Fruit fly (Drosophila melanogaster) whole organism, embryonic: ENCODE measurements around the gene CCHa2.

ENCODE experiments used
- CG10147 ChIP-seq: fragments of 200-800 bp; sonication (Bioruptor generic); optimal IDR thresholded peaks from 2 replicates; lab custom pipeline; 2019; ENCODE audit warnings: missing biosample characterization, mild to moderate bottlenecking, missing genetic modification characterization, moderate library complexity
- CG10366 ChIP-seq: fragments of 200-800 bp; sonication (Bioruptor generic); IDR thresholded peaks from 2 replicates; pipeline ENCODE4 v1.3.6; 2022; ENCODE audit warnings: missing biosample characterization, missing genetic modification characterization
- CG11398 ChIP-seq: fragments of 200-800 bp; sonication (Bioruptor generic); optimal IDR thresholded peaks from 2 replicates; lab custom pipeline; 2016; ENCODE audit warnings: missing biosample characterization, missing genetic modification characterization
- CG11560 ChIP-seq: fragments of 200-800 bp; sonication (Bioruptor generic); IDR thresholded peaks from 3 replicates; pipeline ENCODE4 v1.3.6; 2022; ENCODE audit warnings: missing biosample characterization, missing genetic modification characterization
- CG12071 ChIP-seq: fragments of 200-800 bp; sonication (Bioruptor generic); optimal IDR thresholded peaks from 3 replicates; lab custom pipeline; 2018; ENCODE audit warnings: missing biosample characterization, mild to moderate bottlenecking, missing genetic modification characterization
- CG14050 ChIP-seq: fragments of 200-800 bp; sonication (Bioruptor generic); IDR thresholded peaks from 3 replicates; pipeline ENCODE4 v1.3.6; 2022; ENCODE audit warnings: missing biosample characterization, missing genetic modification characterization
- CG14441 ChIP-seq: fragments of 200-800 bp; sonication (Bioruptor generic); IDR thresholded peaks from 2 replicates; pipeline ENCODE4 v1.3.6; 2022; ENCODE audit warnings: missing biosample characterization, missing genetic modification characterization
- CG14710 ChIP-seq: fragments of 200-800 bp; sonication (Bioruptor generic); optimal IDR thresholded peaks from 3 replicates; lab custom pipeline; 2019; ENCODE audit warnings: missing biosample characterization, mild to moderate bottlenecking, missing genetic modification characterization, moderate library complexity
- CG17568 ChIP-seq: fragments of 200-800 bp; sonication (Bioruptor generic); optimal IDR thresholded peaks from 2 replicates; lab custom pipeline; 2018; ENCODE audit warnings: missing biosample characterization, mild to moderate bottlenecking, missing genetic modification characterization, moderate library complexity
- CG17829 ChIP-seq: fragments of 200-800 bp; optimal IDR thresholded peaks from 2 replicates; lab custom pipeline; 2019; ENCODE audit warnings: missing biosample characterization, mild to moderate bottlenecking, missing genetic modification characterization, moderate library complexity
- CG3065 ChIP-seq: fragments of 200-800 bp; sonication (Bioruptor generic); optimal IDR thresholded peaks from 2 replicates; lab custom pipeline; 2016; ENCODE audit warnings: missing biosample characterization, missing genetic modification characterization
- CG4360 ChIP-seq: fragments of 200-800 bp; sonication (Bioruptor generic); IDR thresholded peaks from 2 replicates; pipeline ENCODE4 v1.3.6; 2022; ENCODE audit warnings: missing biosample characterization, missing genetic modification characterization
- CG5180 ChIP-seq: fragments of 200-800 bp; sonication (Bioruptor generic); optimal IDR thresholded peaks from 3 replicates; lab custom pipeline; 2017; ENCODE audit warnings: missing biosample characterization, missing genetic modification characterization, mild to moderate bottlenecking, moderate library complexity, missing genetic modification reagents
- CG6791 ChIP-seq: fragments of 200-800 bp; sonication (Bioruptor generic); IDR thresholded peaks from 3 replicates; pipeline ENCODE4 v1.3.6; 2022; ENCODE audit warnings: missing biosample characterization, missing genetic modification characterization; ENCODE audit not compliant: partially characterized antibody
- CG6813 ChIP-seq: fragments of 200-800 bp; sonication (Bioruptor generic); optimal IDR thresholded peaks from 2 replicates; lab custom pipeline; 2017; ENCODE audit warnings: missing biosample characterization, missing genetic modification characterization, mild to moderate bottlenecking, moderate library complexity, missing genetic modification reagents
- CG7372 ChIP-seq: fragments of 200-800 bp; sonication (Bioruptor generic); IDR thresholded peaks from 2 replicates; pipeline ENCODE4 v1.3.6; 2022; ENCODE audit warnings: missing biosample characterization, missing genetic modification characterization
- CG7963 ChIP-seq: fragments of 200-800 bp; sonication (Bioruptor generic); IDR thresholded peaks from 3 replicates; pipeline ENCODE4 v1.3.6; 2022; ENCODE audit warnings: missing biosample characterization, missing genetic modification characterization; ENCODE audit not compliant: partially characterized antibody
- Dip3 ChIP-seq: fragments of 200-800 bp; sonication (Bioruptor generic); optimal IDR thresholded peaks from 3 replicates; lab custom pipeline; 2016; ENCODE audit warnings: missing biosample characterization, missing genetic modification characterization
- Ets97D ChIP-seq: fragments of 200-800 bp; sonication (Bioruptor generic); optimal IDR thresholded peaks from 3 replicates; lab custom pipeline; 2016; ENCODE audit warnings: missing biosample characterization, missing genetic modification characterization
- HLHmδ ChIP-seq: fragments of 200-800 bp; sonication (Bioruptor generic); optimal IDR thresholded peaks from 2 replicates; lab custom pipeline; 2018; ENCODE audit warnings: missing biosample characterization, mild to moderate bottlenecking, missing genetic modification characterization, moderate library complexity
- MBD-R2 ChIP-seq: fragments of 200-800 bp; sonication (Bioruptor generic); IDR thresholded peaks from 2 replicates; pipeline ENCODE4 v1.3.6; 2022; ENCODE audit warnings: missing biosample characterization, missing genetic modification characterization
- MTF-1 ChIP-seq: fragments of 200-800 bp; sonication (Bioruptor generic); optimal IDR thresholded peaks from 2 replicates; lab custom pipeline; 2018; ENCODE audit warnings: missing biosample characterization, mild to moderate bottlenecking, missing genetic modification characterization, borderline replicate concordance
- Myb ChIP-seq: fragments of 200-800 bp; sonication (Bioruptor generic); optimal IDR thresholded peaks from 2 replicates; lab custom pipeline; 2016; ENCODE audit warnings: missing biosample characterization, missing genetic modification characterization
- Neu2 ChIP-seq: fragments of 200-800 bp; sonication (Bioruptor generic); optimal IDR thresholded peaks from 3 replicates; lab custom pipeline; 2016; ENCODE audit warnings: missing biosample characterization, missing genetic modification characterization, borderline replicate concordance
- NfI ChIP-seq: fragments of 200-800 bp; sonication (Bioruptor generic); optimal IDR thresholded peaks from 3 replicates; lab custom pipeline; 2018; ENCODE audit warnings: missing biosample characterization, mild to moderate bottlenecking, missing genetic modification characterization, moderate library complexity
- Scr ChIP-seq: fragments of 200-800 bp; sonication (Bioruptor generic); IDR thresholded peaks from 2 replicates; pipeline ENCODE4 v1.3.6; 2022; ENCODE audit warnings: missing biosample characterization, missing genetic modification characterization; ENCODE audit not compliant: partially characterized antibody
- Trl ChIP-seq, 3 experiments: fragments of >200 bp in 2 of 3; fragments of 200-800 bp in 1 of 3; sonication (Bioruptor generic) in 1 of 3; optimal IDR thresholded peaks; 2 replicates in 1 of 3; 3 replicates in 2 of 3; lab custom pipeline; 2016 to 2017; ENCODE audit warnings: missing biosample characterization in 1 of 3, missing genetic modification characterization in 1 of 3
- ap ChIP-seq: fragments of 200-800 bp; sonication (Bioruptor generic); IDR thresholded peaks from 2 replicates; pipeline ENCODE4 v1.3.6; 2022; ENCODE audit warnings: missing biosample characterization, missing genetic modification characterization
- ara ChIP-seq: fragments of 200-800 bp; sonication (Bioruptor generic); IDR thresholded peaks from 2 replicates; pipeline ENCODE4 v1.3.6; 2022; ENCODE audit warnings: missing biosample characterization, missing genetic modification characterization
- cwo ChIP-seq: fragments of 200-800 bp; sonication (Bioruptor generic); optimal IDR thresholded peaks from 3 replicates; lab custom pipeline; 2017; ENCODE audit warnings: missing biosample characterization, missing genetic modification characterization, mild to moderate bottlenecking, moderate library complexity, missing genetic modification reagents
- esg ChIP-seq: fragments of 200-800 bp; sonication (Bioruptor generic); conservative IDR thresholded peaks from 2 replicates; pipeline ENCODE4 v1.3.6; 2022; ENCODE audit warnings: missing biosample characterization, missing genetic modification characterization
- exex ChIP-seq: fragments of 200-800 bp; sonication (Bioruptor generic); optimal IDR thresholded peaks from 4 replicates; lab custom pipeline; 2018; ENCODE audit warnings: missing biosample characterization, mild to moderate bottlenecking, missing genetic modification characterization, moderate library complexity
- fd64A ChIP-seq: fragments of 200-800 bp; sonication (Bioruptor generic); optimal IDR thresholded peaks from 3 replicates; lab custom pipeline; 2018; ENCODE audit warnings: missing biosample characterization, mild to moderate bottlenecking, missing genetic modification characterization
- grn ChIP-seq: fragments of 200-800 bp; sonication (Bioruptor generic); optimal IDR thresholded peaks from 3 replicates; lab custom pipeline; 2017; ENCODE audit warnings: missing biosample characterization, missing genetic modification characterization
- insv ChIP-seq, 2 experiments: fragments of 200-800 bp; sonication (Bioruptor generic); optimal IDR thresholded peaks; 3 replicates each; lab custom pipeline; 2016 to 2018; ENCODE audit warnings: missing biosample characterization in 2 of 2, missing genetic modification characterization in 2 of 2
- kah ChIP-seq: fragments of 200-800 bp; sonication (Bioruptor generic); optimal IDR thresholded peaks from 2 replicates; lab custom pipeline; 2018; ENCODE audit warnings: missing biosample characterization, mild to moderate bottlenecking, missing genetic modification characterization
- lilli ChIP-seq: fragments of 200-800 bp; sonication (Bioruptor generic); optimal IDR thresholded peaks from 3 replicates; lab custom pipeline; 2016; ENCODE audit warnings: missing biosample characterization, missing genetic modification characterization
- lola ChIP-seq, 3 experiments: fragments of >200 bp in 2 of 3; fragments of 200-800 bp in 1 of 3; sonication (Bioruptor generic) in 1 of 3; optimal IDR thresholded peaks; 2 replicates each; lab custom pipeline; 2017 to 2019; ENCODE audit warnings: missing biosample characterization in 3 of 3, missing genetic modification characterization in 3 of 3, mild to moderate bottlenecking in 1 of 3, moderate library complexity in 1 of 3
- mld ChIP-seq: fragments of 200-800 bp; sonication (Bioruptor generic); IDR thresholded peaks from 3 replicates; pipeline ENCODE4 v1.3.6; 2022; ENCODE audit warnings: missing biosample characterization, missing genetic modification characterization; ENCODE audit not compliant: partially characterized antibody
- nerfin-1 ChIP-seq: fragments of 200-800 bp; sonication (Bioruptor generic); optimal IDR thresholded peaks from 3 replicates; lab custom pipeline; 2019; ENCODE audit warnings: missing biosample characterization, mild to moderate bottlenecking, missing genetic modification characterization, moderate library complexity
- otp ChIP-seq: fragments of 200-800 bp; sonication (Bioruptor generic); IDR thresholded peaks from 3 replicates; pipeline ENCODE4, ENCODE4 v1.3.6; 2022; ENCODE audit warnings: missing biosample characterization, missing genetic modification characterization
- pnt ChIP-seq: fragments of 200-800 bp; sonication (Bioruptor generic); optimal IDR thresholded peaks from 3 replicates; lab custom pipeline; 2016; ENCODE audit warnings: missing biosample characterization, missing genetic modification characterization
- prd ChIP-seq, 3 experiments: fragments of >200 bp in 2 of 3; fragments of 200-800 bp in 1 of 3; sonication (Bioruptor generic) in 1 of 3; optimal IDR thresholded peaks in 2 of 3; IDR thresholded peaks in 1 of 3; 2 replicates in 2 of 3; 3 replicates in 1 of 3; pipeline versions ENCODE4 v1.3.6 to Lab custom; 2017 to 2022; ENCODE audit warnings: missing biosample characterization in 1 of 3, missing genetic modification characterization in 1 of 3
- psq ChIP-seq: fragments of 200-800 bp; sonication (Bioruptor generic); optimal IDR thresholded peaks from 2 replicates; lab custom pipeline; 2017; ENCODE audit warnings: missing biosample characterization, missing genetic modification characterization
- sim ChIP-seq: fragments of 200-800 bp; sonication (Bioruptor generic); IDR thresholded peaks from 2 replicates; pipeline ENCODE4 v1.3.6; 2022; ENCODE audit warnings: missing biosample characterization, missing genetic modification characterization
- slou ChIP-seq: fragments of 200-800 bp; sonication (Bioruptor generic); optimal IDR thresholded peaks from 3 replicates; lab custom pipeline; 2016; ENCODE audit warnings: missing biosample characterization, missing genetic modification characterization
- zen ChIP-seq: fragments of 200-800 bp; sonication (Bioruptor generic); optimal IDR thresholded peaks from 3 replicates; lab custom pipeline; 2018; ENCODE audit warnings: missing biosample characterization, mild to moderate bottlenecking, missing genetic modification characterization, moderate library complexity

CCHa2 gene

DNA sequence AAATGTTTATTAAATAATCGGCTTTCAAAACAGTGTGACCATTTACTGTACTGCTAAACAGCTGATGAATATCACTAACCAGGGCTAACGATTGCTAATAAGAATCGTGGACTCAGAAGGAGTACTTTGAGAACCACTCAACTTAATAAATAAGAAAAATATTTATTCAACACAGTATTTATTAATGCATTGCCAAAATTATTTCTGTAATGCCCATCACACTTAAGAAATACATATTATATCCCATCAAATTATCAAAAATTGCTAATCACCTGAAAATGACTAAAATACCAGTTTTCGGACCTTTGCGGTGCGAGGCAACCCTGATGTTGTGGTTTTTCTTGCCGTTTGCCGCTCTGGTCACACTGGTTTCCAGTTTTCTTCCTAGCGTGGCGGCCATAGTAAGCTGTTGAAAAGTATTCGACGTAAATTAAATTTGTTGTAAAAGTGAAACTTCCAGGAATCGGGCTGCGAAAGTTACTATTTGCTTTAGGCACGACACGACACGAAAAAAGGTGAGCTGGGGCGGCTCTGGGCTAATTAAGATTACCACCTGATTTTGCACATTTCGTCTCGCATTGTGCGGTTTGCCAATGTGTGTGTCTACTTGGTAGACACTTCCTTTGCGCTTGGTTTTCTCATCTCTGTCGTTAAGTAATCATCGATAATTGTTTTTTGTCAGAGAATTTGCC, 13.1 kb downstream of the CCHa2 start, which contains the start of the genes mRpS21 and Droj2 (continued):
- TF ChIP-seq cwo (GFP tag; lab: Kevin White, UChicago) (no peak), insv (GFP tag; optimal IDR thresholded peaks at IDR 0.05; lab: Kevin White, UChicago) (peak in 1 of 2 experiments; percentile 97), MTF-1 (GFP tag; lab: Kevin White, UChicago) (no peak), lilli (GFP tag; lab: Kevin White, UChicago) (peak; percentile 77), CG17829 (tag; lab: Kevin White, UChicago) (peak; percentile 89), CG3065 (GFP tag; lab: Kevin White, UChicago) (no peak), MBD-R2 (peak; percentile 88), slou (peak; percentile 24), Dip3 (GFP tag; lab: Kevin White, UChicago) (peak; percentile 44), Scr (peak; percentile 51), prd (optimal IDR thresholded peaks at IDR 0.05; lab: Kevin White, UChicago) (no peak), prd (GFP tag; IDR thresholded peaks at IDR 0.05; lab: Robert Waterston, UW) (peak; percentile 61), pnt (GFP tag; lab: Kevin White, UChicago) (no peak), CG6791 (GFP tag; lab: Robert Waterston, UW) (peak; percentile 30; the same call in 2 of the 3 replicates), CG10366 (GFP tag; lab: Robert Waterston, UW) (peak; percentile 11; the same call in 1 of the 2 replicates), CG14710 (peak; percentile 87), CG5180 (GFP tag; lab: Kevin White, UChicago) (no peak), CG12071 (GFP tag; lab: Kevin White, UChicago) (no peak), CG7372 (GFP tag; lab: Robert Waterston, UW) (0 out of 2 replicates have a peak, but pooled peaks have one; percentile 29), CG17568 (GFP tag; lab: Kevin White, UChicago) (no peak), CG4360 (GFP tag; lab: Robert Waterston, UW) (no peak), kah (GFP tag; lab: Kevin White, UChicago) (no peak), CG11398 (GFP tag; lab: Kevin White, UChicago) (no peak), Neu2 (GFP tag; lab: Kevin White, UChicago) (no peak), HLHmδ (GFP tag; lab: Kevin White, UChicago) (no peak), NfI (GFP tag; lab: Kevin White, UChicago) (peak; percentile 30), Myb (peak; percentile 48), sim (GFP tag; lab: Robert Waterston, UW) (no peak), grn (GFP tag; lab: Kevin White, UChicago) (no peak), zen (tag; lab: Kevin White, UChicago) (peak; percentile 79), CG14441 (GFP tag; lab: Robert Waterston, UW) (peak; percentile 14; the same call in 1 of the 2 replicates), ap (GFP tag; lab: Robert Waterston, UW) (no peak), CG11560 (tag; lab: Robert Waterston, UW) (no peak), CG10147 (GFP tag; lab: Kevin White, UChicago) (peak; percentile 60), nerfin-1 (tag; lab: Kevin White, UChicago) (peak; percentile 56), exex (tag; lab: Kevin White, UChicago) (peak; percentile 40), otp (peak; percentile 26; the same call in 1 of the 3 replicates), mld (GFP tag; lab: Robert Waterston, UW) (no peak), Ets97D (GFP tag; lab: Kevin White, UChicago) (peak; percentile 82), CG14050 (no peak), CG6813 (GFP tag; lab: Kevin White, UChicago) (no peak), fd64A (GFP tag; lab: Kevin White, UChicago) (no peak), CG7963 (no peak), Trl (optimal IDR thresholded peaks at IDR 0.05; lab: Kevin White, UChicago) (no peak), Trl (GFP tag; optimal IDR thresholded peaks at IDR 0.05; lab: Kevin White, UChicago) (peak; percentile 29), esg (GFP tag; lab: Robert Waterston, UW) (peak; percentile 23; the same call in 1 of the 2 replicates), ara (GFP tag; lab: Robert Waterston, UW) (no peak), lola (GFP tag; optimal IDR thresholded peaks at IDR 0.05; lab: Kevin White, UChicago) (peak in 1 of 3 experiments; percentile 58), psq (GFP tag; lab: Kevin White, UChicago) (no peak)
